Worm (Caenorhabditis elegans): ENCODE results near the gene npr-11.

Gene npr-11

DNA sequence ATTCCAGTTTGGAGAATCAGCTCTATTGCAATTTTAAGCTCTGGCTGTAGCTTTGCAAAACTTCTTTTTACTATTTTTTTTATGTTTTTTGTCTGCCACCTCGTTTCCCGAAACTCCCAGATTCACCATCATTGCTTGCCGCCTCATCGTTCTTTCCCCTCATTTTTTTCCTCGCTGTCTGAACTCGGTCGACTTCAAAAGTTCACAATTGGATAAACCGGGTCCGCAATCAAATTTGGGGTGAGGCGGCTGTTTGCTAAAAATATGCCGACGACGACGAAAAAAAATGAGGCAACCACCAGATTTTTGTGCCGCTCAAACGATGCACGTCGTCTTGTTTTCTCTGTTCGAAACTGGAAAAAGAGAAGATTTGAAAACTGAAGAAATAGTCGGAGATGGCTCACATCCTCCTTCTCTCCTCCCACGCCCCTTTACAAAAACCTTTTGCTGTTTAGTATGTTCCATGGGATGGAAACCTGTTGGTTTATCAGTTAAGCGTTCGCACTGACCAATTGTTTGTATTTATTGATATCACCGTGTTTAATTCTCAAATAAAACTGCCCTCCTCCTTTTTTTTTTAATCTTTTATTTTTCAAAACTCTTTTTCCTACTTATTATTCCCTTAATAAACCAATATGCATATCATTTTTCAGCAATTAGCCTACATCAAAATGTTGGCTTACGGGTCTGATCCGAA, 39.3 kb upstream of the npr-11 start, which contains the start of gene dop-4:
dop-4 (plus strand) TSS at position 647 of the 697 bp plus-strand sequence.
- TF ChIP-seq nhr-25 (tag; optimal IDR thresholded peaks at IDR 0.05) (no peak), sma-9 (GFP tag; optimal IDR thresholded peaks at IDR 0.05) (peak; percentile 7), sma-9 (tag; optimal IDR thresholded peaks at IDR 0.05) (no peak)

- TF ChIP-seq lin-11 (tag; optimal IDR thresholded peaks at IDR 0.05) (no peak), mab-5 (tag; optimal IDR thresholded peaks at IDR 0.05) (no peak), R02D3.7 (tag; optimal IDR thresholded peaks at IDR 0.05) (no peak), nhr-25 (tag; optimal IDR thresholded peaks at IDR 0.05) (no peak), lin-13 (GFP tag; optimal IDR thresholded peaks at IDR 0.05) (no peak), unc-39 (tag; optimal IDR thresholded peaks at IDR 0.05) (no peak), nhr-6 (tag; optimal IDR thresholded peaks at IDR 0.05) (no peak), nhr-77 (tag; optimal IDR thresholded peaks at IDR 0.05) (no peak), egl-27 (tag; optimal IDR thresholded peaks at IDR 0.05) (no peak)
Measured at ce11 chrX:1293471-1293870, 38.0 kb upstream of the npr-11 start.

- TF ChIP-seq lin-11 (tag; optimal IDR thresholded peaks at IDR 0.05) (no peak), ama-1 (optimal IDR thresholded peaks at IDR 0.05) (no peak), nhr-21 (tag; optimal IDR thresholded peaks at IDR 0.05) (no peak), unc-39 (tag; optimal IDR thresholded peaks at IDR 0.05) (no peak), sem-4 (tag; optimal IDR thresholded peaks at IDR 0.05) (no peak), mab-5 (tag; optimal IDR thresholded peaks at IDR 0.05) (no peak), lin-13 (GFP tag; optimal IDR thresholded peaks at IDR 0.05) (no peak), blmp-1 (tag; optimal IDR thresholded peaks at IDR 0.05; ENCODE audit: insufficient read depth) (no peak), R02D3.7 (tag; optimal IDR thresholded peaks at IDR 0.05) (no peak), lsy-2 (tag; optimal IDR thresholded peaks at IDR 0.05) (no peak), skn-1 (tag; optimal IDR thresholded peaks at IDR 0.05) (no peak), nhr-11 (tag; optimal IDR thresholded peaks at IDR 0.05) (no peak), nhr-77 (tag; optimal IDR thresholded peaks at IDR 0.05) (no peak), ztf-4 (tag; optimal IDR thresholded peaks at IDR 0.05) (no peak), lin-39 (tag; optimal IDR thresholded peaks at IDR 0.05) (no peak), nhr-237 (tag; optimal IDR thresholded peaks at IDR 0.05) (no peak), sma-9 (GFP tag; optimal IDR thresholded peaks at IDR 0.05) (no peak), sma-9 (tag; optimal IDR thresholded peaks at IDR 0.05) (no peak), ztf-11 (tag; optimal IDR thresholded peaks at IDR 0.05) (no peak)
Measured at ce11 chrX:1292894-1293293, 37.4 kb upstream of the npr-11 start.

DNA sequence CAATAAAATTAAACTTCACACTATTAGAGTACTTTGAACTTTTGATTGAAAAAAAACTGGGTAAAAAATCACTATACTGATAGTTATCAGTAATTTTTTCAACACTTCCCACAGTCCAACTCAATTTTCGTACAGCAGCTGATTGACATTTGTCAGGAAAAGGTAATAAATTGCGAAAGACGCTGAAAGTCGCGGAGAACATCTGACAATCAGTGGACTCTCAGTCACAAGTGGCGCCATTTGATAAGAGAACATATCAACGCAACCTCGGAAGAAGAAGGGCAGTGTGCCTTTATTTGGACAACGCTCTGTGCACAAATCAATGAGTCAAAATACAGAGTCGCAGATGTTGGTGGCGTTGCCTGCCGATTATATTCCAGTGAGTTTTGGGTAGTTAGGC, 17.1 kb upstream of the npr-11 start, which contains the start of gene C52B11.5:
C52B11.5 (plus strand) TSS at position 250 of the 400 bp plus-strand sequence.
- peak; percentile 21 for TF ChIP-seq crh-2 (tag; optimal IDR thresholded peaks at IDR 0.05)
- TF ChIP-seq unc-39 (tag; optimal IDR thresholded peaks at IDR 0.05), result no peak
- peak; percentile 2 for TF ChIP-seq gmeb-1 (tag; optimal IDR thresholded peaks at IDR 0.05)
- peak; percentile 28 for TF ChIP-seq sma-9 (GFP tag; optimal IDR thresholded peaks at IDR 0.05)
- TF ChIP-seq sma-9 (tag; optimal IDR thresholded peaks at IDR 0.05), result no peak
- peak; percentile 85 for TF ChIP-seq fos-1 (tag; optimal IDR thresholded peaks at IDR 0.05)
- peak; percentile 5 for TF ChIP-seq F13H6.1 (tag; optimal IDR thresholded peaks at IDR 0.05)

- TF ChIP-seq egl-27 (tag; optimal IDR thresholded peaks at IDR 0.05) (no peak), ceh-16 (tag; optimal IDR thresholded peaks at IDR 0.05) (no peak), crh-2 (tag; optimal IDR thresholded peaks at IDR 0.05) (no peak), ZK546.5 (tag; optimal IDR thresholded peaks at IDR 0.05) (no peak), peb-1 (tag; optimal IDR thresholded peaks at IDR 0.05) (no peak)
Measured at ce11 chrX:1270598-1270997, 15.2 kb upstream of the npr-11 start, which contains the start of gene C25G6.1. Gene C25G6.1, plus strand, starts transcription at chrX:1270898.

- TF ChIP-seq zag-1 (tag; optimal IDR thresholded peaks at IDR 0.05), result peak; percentile 52
- no peak for TF ChIP-seq elt-1 (tag; optimal IDR thresholded peaks at IDR 0.05)
Measured at ce11 chrX:1265336-1265735, 9.9 kb upstream of the npr-11 start.

Data from whole organism, L2 larva.